Fruit fly (Drosophila melanogaster): ENCODE data around the gene CG17377.

dm6 chr2L:6785583-6785982, 17.1 kb downstream of the CG17377 start:
- TF ChIP-seq Myc (optimal IDR thresholded peaks at IDR 0.05) (no peak), OdsH (GFP tag; optimal IDR thresholded peaks at IDR 0.05) (no peak)

Measured in whole organism, wandering third instar larva.